Fruit fly (Drosophila melanogaster) whole organism, embryonic: ENCODE data around the gene CG17777.

Experiments
- Awh ChIP-seq: fragments of 200-800 bp; sonication (Bioruptor generic); IDR thresholded peaks from 2 replicates; pipeline ENCODE4, ENCODE4 v1.3.6; 2022; ENCODE audit warnings: missing biosample characterization, missing genetic modification characterization
- Bdp1 ChIP-seq: fragments of 200-800 bp; sonication (Bioruptor generic); optimal IDR thresholded peaks from 3 replicates; lab custom pipeline; 2016; ENCODE audit warnings: missing biosample characterization, missing genetic modification characterization
- CG11093 ChIP-seq: fragments of 200-800 bp; sonication (Bioruptor generic); IDR thresholded peaks from 3 replicates; pipeline ENCODE4 v1.3.6; 2022; ENCODE audit warnings: missing biosample characterization, missing genetic modification characterization
- CG12219 ChIP-seq: fragments of 200-800 bp; sonication (Bioruptor generic); optimal IDR thresholded peaks from 3 replicates; lab custom pipeline; 2018; ENCODE audit warnings: missing biosample characterization, mild to moderate bottlenecking, missing genetic modification characterization
- CG12299 ChIP-seq: fragments of 200-800 bp; sonication (Bioruptor generic); optimal IDR thresholded peaks from 2 replicates; lab custom pipeline; 2018; ENCODE audit warnings: missing biosample characterization, mild to moderate bottlenecking, missing genetic modification characterization
- CG12744 ChIP-seq: fragments of 200-800 bp; sonication (Bioruptor generic); optimal IDR thresholded peaks from 2 replicates; lab custom pipeline; 2016; ENCODE audit warnings: missing biosample characterization, missing genetic modification characterization
- CG15479 ChIP-seq: fragments of 200-800 bp; sonication (Bioruptor generic); optimal IDR thresholded peaks from 3 replicates; lab custom pipeline; 2019; ENCODE audit warnings: missing biosample characterization, mild to moderate bottlenecking, missing genetic modification characterization, moderate library complexity
- CG1647 ChIP-seq: fragments of 200-800 bp; sonication (Bioruptor generic); optimal IDR thresholded peaks from 3 replicates; lab custom pipeline; 2016; ENCODE audit warnings: missing biosample characterization, missing genetic modification characterization
- CG16779 ChIP-seq: fragments of 200-800 bp; sonication (Bioruptor generic); IDR thresholded peaks from 2 replicates; pipeline ENCODE4 v1.3.6; 2022; ENCODE audit warnings: missing biosample characterization, missing genetic modification characterization
- CG16813 ChIP-seq: fragments of 200-800 bp; sonication (Bioruptor generic); IDR thresholded peaks from 3 replicates; pipeline ENCODE4 v1.3.6; 2022; ENCODE audit warnings: missing biosample characterization, missing genetic modification characterization; ENCODE audit not compliant: partially characterized antibody
- CG16863 ChIP-seq: fragments of 200-800 bp; sonication (Bioruptor generic); optimal IDR thresholded peaks from 3 replicates; lab custom pipeline; 2016; ENCODE audit warnings: missing biosample characterization, missing genetic modification characterization
- CG18619 ChIP-seq: fragments of 200-800 bp; sonication (Bioruptor generic); optimal IDR thresholded peaks from 3 replicates; lab custom pipeline; 2017; ENCODE audit warnings: missing biosample characterization, mild to moderate bottlenecking, missing genetic modification characterization
- CG30403 ChIP-seq: fragments of 200-800 bp; sonication (Bioruptor generic); optimal IDR thresholded peaks from 3 replicates; lab custom pipeline; 2016; ENCODE audit warnings: missing biosample characterization, missing genetic modification characterization
- CG3163 ChIP-seq: fragments of 200-800 bp; sonication (Bioruptor generic); optimal IDR thresholded peaks from 3 replicates; lab custom pipeline; 2016; ENCODE audit warnings: missing biosample characterization, missing genetic modification characterization
- CG4282 ChIP-seq: fragments of 200-800 bp; sonication (Bioruptor generic); optimal IDR thresholded peaks from 2 replicates; lab custom pipeline; 2016; ENCODE audit warnings: missing biosample characterization, missing genetic modification characterization
- CG4404 ChIP-seq: fragments of 200-800 bp; sonication (Bioruptor generic); IDR thresholded peaks from 2 replicates; pipeline ENCODE4 v1.3.6; 2022; ENCODE audit warnings: missing biosample characterization, missing genetic modification characterization
- CG6654 ChIP-seq: fragments of 200-800 bp; sonication (Bioruptor generic); optimal IDR thresholded peaks from 2 replicates; lab custom pipeline; 2017; ENCODE audit warnings: missing biosample characterization, mild to moderate bottlenecking, missing genetic modification characterization
- CG8478 ChIP-seq: fragments of >200 bp; optimal IDR thresholded peaks from 2 replicates; lab custom pipeline; 2018
- CG8924 ChIP-seq: fragments of 200-800 bp; optimal IDR thresholded peaks from 3 replicates; lab custom pipeline; 2019; ENCODE audit warnings: missing biosample characterization, mild to moderate bottlenecking, missing genetic modification characterization, moderate library complexity
- Camta ChIP-seq: fragments of 200-800 bp; sonication (Bioruptor generic); optimal IDR thresholded peaks from 2 replicates; lab custom pipeline; 2016; ENCODE audit warnings: missing biosample characterization, missing genetic modification characterization
- CrebB ChIP-seq: fragments of 200-800 bp; sonication (Bioruptor generic); optimal IDR thresholded peaks from 3 replicates; lab custom pipeline; 2018; ENCODE audit warnings: missing biosample characterization, mild to moderate bottlenecking, missing genetic modification characterization
- D19A ChIP-seq: fragments of 200-800 bp; optimal IDR thresholded peaks from 3 replicates; lab custom pipeline; 2019; ENCODE audit warnings: missing biosample characterization, mild to moderate bottlenecking, missing genetic modification characterization, moderate library complexity
- Dfd ChIP-seq, 2 experiments: fragments of >200 bp; optimal IDR thresholded peaks; 2 replicates each; lab custom pipeline; 2017; ENCODE audit warnings: missing biosample characterization in 2 of 2, missing genetic modification characterization in 2 of 2
- Ets97D ChIP-seq: fragments of 200-800 bp; sonication (Bioruptor generic); optimal IDR thresholded peaks from 3 replicates; lab custom pipeline; 2016; ENCODE audit warnings: missing biosample characterization, missing genetic modification characterization
- HLH3B ChIP-seq: fragments of 200-800 bp; sonication (Bioruptor generic); IDR thresholded peaks from 2 replicates; pipeline ENCODE4 v1.3.6; 2022; ENCODE audit warnings: missing biosample characterization, missing genetic modification characterization
- HmgD ChIP-seq: fragments of 200-800 bp; sonication (Bioruptor generic); optimal IDR thresholded peaks from 3 replicates; lab custom pipeline; 2016; ENCODE audit warnings: missing biosample characterization, missing genetic modification characterization
- Hr3 ChIP-seq: fragments of 200-800 bp; sonication (Bioruptor generic); optimal IDR thresholded peaks from 3 replicates; lab custom pipeline; 2016; ENCODE audit warnings: missing biosample characterization, missing genetic modification characterization
- Kr ChIP-seq: fragments of 200-800 bp; sonication (Bioruptor generic); optimal IDR thresholded peaks from 2 replicates; lab custom pipeline; 2017; ENCODE audit warnings: missing biosample characterization, mild to moderate bottlenecking, missing genetic modification characterization
- Mrtf ChIP-seq: fragments of 200-800 bp; sonication (Bioruptor generic); IDR thresholded peaks from 3 replicates; pipeline ENCODE4 v1.3.6; 2022; ENCODE audit warnings: missing biosample characterization, missing genetic modification characterization
- Neu2 ChIP-seq: fragments of 200-800 bp; sonication (Bioruptor generic); optimal IDR thresholded peaks from 3 replicates; lab custom pipeline; 2016; ENCODE audit warnings: missing biosample characterization, missing genetic modification characterization, borderline replicate concordance
- Nf-YB ChIP-seq: fragments of 200-800 bp; sonication (Bioruptor generic); optimal IDR thresholded peaks from 3 replicates; lab custom pipeline; 2019; ENCODE audit warnings: missing biosample characterization, mild to moderate bottlenecking, missing genetic modification characterization, moderate library complexity
- Spps ChIP-seq: fragments of 200-800 bp; sonication (Bioruptor generic); optimal IDR thresholded peaks from 2 replicates; lab custom pipeline; 2018; ENCODE audit warnings: missing biosample characterization, mild to moderate bottlenecking, missing genetic modification characterization
- YL-1 ChIP-seq: fragments of 200-800 bp; sonication (Bioruptor generic); optimal IDR thresholded peaks from 3 replicates; lab custom pipeline; 2017; ENCODE audit warnings: missing biosample characterization, mild to moderate bottlenecking, missing genetic modification characterization
- abd-A ChIP-seq: fragments of 200-800 bp; sonication (Bioruptor generic); optimal IDR thresholded peaks from 3 replicates; lab custom pipeline; 2019; ENCODE audit warnings: missing biosample characterization, mild to moderate bottlenecking, missing genetic modification characterization, moderate library complexity
- al ChIP-seq: fragments of 200-800 bp; sonication (Bioruptor generic); IDR thresholded peaks from 2 replicates; pipeline ENCODE4 v1.3.6; 2022; ENCODE audit warnings: missing biosample characterization, missing genetic modification characterization
- crol ChIP-seq: fragments of 200-800 bp; sonication (Bioruptor generic); IDR thresholded peaks from 2 replicates; pipeline ENCODE4 v1.3.6; 2022; ENCODE audit warnings: missing biosample characterization, missing genetic modification characterization
- dmrt11E ChIP-seq: fragments of 200-800 bp; sonication (Bioruptor generic); optimal IDR thresholded peaks from 3 replicates; lab custom pipeline; 2018; ENCODE audit warnings: missing biosample characterization, mild to moderate bottlenecking, missing genetic modification characterization, moderate library complexity
- exex ChIP-seq: fragments of 200-800 bp; sonication (Bioruptor generic); optimal IDR thresholded peaks from 4 replicates; lab custom pipeline; 2018; ENCODE audit warnings: missing biosample characterization, mild to moderate bottlenecking, missing genetic modification characterization, moderate library complexity
- fd102C ChIP-seq: fragments of 200-800 bp; sonication (Bioruptor generic); optimal IDR thresholded peaks from 2 replicates; lab custom pipeline; 2018; ENCODE audit warnings: missing biosample characterization, mild to moderate bottlenecking, missing genetic modification characterization, moderate library complexity
- hkb ChIP-seq, 2 experiments: fragments of 200-800 bp in 1 of 2; fragments of >200 bp in 1 of 2; sonication (Bioruptor generic) in 1 of 2; IDR thresholded peaks in 1 of 2; optimal IDR thresholded peaks in 1 of 2; 2 replicates each; pipeline versions ENCODE4 v1.3.6 to Lab custom; 2017 to 2022; ENCODE audit warnings: missing biosample characterization in 1 of 2, missing genetic modification characterization in 1 of 2
- kah ChIP-seq: fragments of 200-800 bp; sonication (Bioruptor generic); optimal IDR thresholded peaks from 2 replicates; lab custom pipeline; 2018; ENCODE audit warnings: missing biosample characterization, mild to moderate bottlenecking, missing genetic modification characterization
- mam ChIP-seq: fragments of 200-800 bp; sonication (Bioruptor generic); optimal IDR thresholded peaks from 3 replicates; lab custom pipeline; 2016; ENCODE audit warnings: missing biosample characterization, missing genetic modification characterization
- pfk ChIP-seq: fragments of 200-800 bp; sonication (Bioruptor generic); optimal IDR thresholded peaks from 2 replicates; lab custom pipeline; 2018; ENCODE audit warnings: missing biosample characterization, mild to moderate bottlenecking, missing genetic modification characterization, moderate library complexity
- pho ChIP-seq: fragments of 200-800 bp; sonication (Bioruptor generic); optimal IDR thresholded peaks from 2 replicates; lab custom pipeline; 2016; ENCODE audit warnings: missing biosample characterization, missing genetic modification characterization
- pnt ChIP-seq: fragments of 200-800 bp; sonication (Bioruptor generic); optimal IDR thresholded peaks from 3 replicates; lab custom pipeline; 2016; ENCODE audit warnings: missing biosample characterization, missing genetic modification characterization
- sens ChIP-seq: fragments of 200-800 bp; sonication (Bioruptor generic); peaks from one replicate; lab custom pipeline; 2016; ENCODE audit warnings: missing biosample characterization, missing genetic modification characterization
- sens-2 ChIP-seq: fragments of 200-800 bp; sonication (Bioruptor generic); IDR thresholded peaks from 2 replicates; pipeline ENCODE4 v1.3.6; 2022; ENCODE audit warnings: missing biosample characterization, missing genetic modification characterization
- sug ChIP-seq: fragments of 200-800 bp; optimal IDR thresholded peaks from 2 replicates; lab custom pipeline; 2019; ENCODE audit warnings: missing biosample characterization, mild to moderate bottlenecking, missing genetic modification characterization, moderate library complexity
- tgo ChIP-seq: fragments of 200-800 bp; sonication (Bioruptor generic); IDR thresholded peaks from 3 replicates; pipeline ENCODE4 v1.3.6; 2022; ENCODE audit warnings: missing biosample characterization, missing genetic modification characterization
- trem ChIP-seq: fragments of 200-800 bp; optimal IDR thresholded peaks from 3 replicates; lab custom pipeline; 2019; ENCODE audit warnings: missing biosample characterization, mild to moderate bottlenecking, missing genetic modification characterization, moderate library complexity
- unc-4 ChIP-seq: fragments of 200-800 bp; sonication (Bioruptor generic); IDR thresholded peaks from 2 replicates; pipeline ENCODE4 v1.3.6; 2022; ENCODE audit warnings: missing biosample characterization, missing genetic modification characterization; ENCODE audit not compliant: partially characterized antibody
- zen2 ChIP-seq: fragments of 200-800 bp; sonication (Bioruptor generic); IDR thresholded peaks from 3 replicates; pipeline ENCODE4 v1.3.6; 2022; ENCODE audit warnings: missing biosample characterization, missing genetic modification characterization; ENCODE audit not compliant: partially characterized antibody

Gene CG17777

DNA sequence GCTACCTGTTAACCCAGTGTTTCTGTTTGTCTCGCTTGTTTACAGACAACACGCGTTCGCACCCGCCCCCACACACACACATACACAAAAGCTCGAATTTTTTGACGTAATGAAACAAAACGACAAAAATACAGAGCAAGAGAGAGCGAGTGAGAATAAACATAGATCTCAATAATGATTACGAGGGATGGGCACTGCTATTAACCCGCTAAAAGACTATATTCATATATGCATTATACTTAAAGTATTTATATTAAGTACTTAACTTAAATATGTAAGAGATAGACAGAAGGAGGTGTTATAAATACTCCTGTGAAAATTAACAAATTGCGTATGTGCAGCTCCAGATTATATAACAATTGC, 44.8 kb upstream of the CG17777 start:
- TF ChIP-seq CrebB (peak; percentile 55), sens (GFP tag; lab: Kevin White, UChicago) (peak; percentile 66), pnt (no peak), mam (GFP tag; lab: Kevin White, UChicago) (no peak), abd-A (tag; lab: Kevin White, UChicago) (no peak), kah (GFP tag; lab: Kevin White, UChicago) (peak; percentile 79), HLH3B (GFP tag; lab: Robert Waterston, UW) (peak; percentile 20; the same call in 1 of the 2 replicates), Camta (GFP tag; lab: Kevin White, UChicago) (peak; percentile 23), CG4404 (GFP tag; lab: Robert Waterston, UW) (no peak), CG16813 (GFP tag; lab: Robert Waterston, UW) (no peak), pfk (GFP tag; lab: Kevin White, UChicago) (peak; percentile 28), CG11093 (no peak; the same call in 2 of the 3 replicates), HmgD (GFP tag; lab: Kevin White, UChicago) (no peak), CG30403 (GFP tag; lab: Kevin White, UChicago) (peak; percentile 48), Mrtf (GFP tag; lab: Robert Waterston, UW) (no peak), D19A (tag; lab: Kevin White, UChicago) (peak; percentile 17), CG12299 (tag; lab: Kevin White, UChicago) (no peak), Bdp1 (GFP tag; lab: Kevin White, UChicago) (peak; percentile 42), Ets97D (GFP tag; lab: Kevin White, UChicago) (no peak), Kr (no peak), dmrt11E (no peak), Spps (no peak), sens-2 (GFP tag; lab: Robert Waterston, UW) (no peak), hkb (optimal IDR thresholded peaks at IDR 0.05; lab: Kevin White, UChicago) (no peak), hkb (GFP tag; IDR thresholded peaks at IDR 0.05; lab: Robert Waterston, UW) (peak; percentile 48), Dfd (GFP tag; optimal IDR thresholded peaks at IDR 0.05; lab: Kevin White, UChicago) (no peak), crol (GFP tag; lab: Robert Waterston, UW) (no peak), CG6654 (GFP tag; lab: Kevin White, UChicago) (no peak), CG12744 (GFP tag; lab: Kevin White, UChicago) (no peak), unc-4 (GFP tag; lab: Robert Waterston, UW) (no peak), CG15479 (GFP tag; lab: Kevin White, UChicago) (no peak), CG4282 (no peak), Neu2 (GFP tag; lab: Kevin White, UChicago) (no peak), fd102C (GFP tag; lab: Kevin White, UChicago) (peak; percentile 38), CG3163 (GFP tag; lab: Kevin White, UChicago) (no peak), Awh (GFP tag; lab: Robert Waterston, UW) (peak; percentile 87), zen2 (GFP tag; lab: Robert Waterston, UW) (no peak), CG1647 (GFP tag; lab: Kevin White, UChicago) (peak; percentile 16), YL-1 (peak; percentile 25), Nf-YB (GFP tag; lab: Kevin White, UChicago) (peak; percentile 8), CG16863 (no peak), CG12219 (GFP tag; lab: Kevin White, UChicago) (peak; percentile 6), al (GFP tag; lab: Robert Waterston, UW) (peak; percentile 26; the same call in 1 of the 2 replicates), Hr3 (GFP tag; lab: Kevin White, UChicago) (peak; percentile 3), CG18619 (GFP tag; lab: Kevin White, UChicago) (peak; percentile 23), exex (tag; lab: Kevin White, UChicago) (peak; percentile 4), pho (GFP tag; lab: Kevin White, UChicago) (peak; percentile 10), tgo (GFP tag; lab: Robert Waterston, UW) (no peak; the same call in 2 of the 3 replicates), CG8478 (no peak), CG16779 (GFP tag; lab: Robert Waterston, UW) (no peak), trem (tag; lab: Kevin White, UChicago) (no peak), sug (tag; lab: Kevin White, UChicago) (peak; percentile 31), CG8924 (tag; lab: Kevin White, UChicago) (peak; percentile 51)
